Worm (Caenorhabditis elegans): ENCODE results near the gene F17E9.16.

ce11 chrIV:8312846-8313245 is 39.3 kb upstream of the F17E9.16 start, which contains the start of gene F35H10.10:
- TF ChIP-seq elt-3 (tag; optimal IDR thresholded peaks at IDR 0.05) (no peak), nhr-12 (tag; optimal IDR thresholded peaks at IDR 0.05) (no peak)

Measured in whole organism, mixed stage, embryonic.